Worm (Caenorhabditis elegans): ENCODE data around the gene F23B12.4.

The F23B12.4 gene

ce11 chrV:14476680-14477079 lies 35.7 kb downstream of the F23B12.4 start, which contains the start of gene clec-54:
clec-54 (plus strand) TSS chrV:14476903.
- TF ChIP-seq elt-2 (tag; optimal IDR thresholded peaks at IDR 0.05) (peak; percentile 52), ama-1 (optimal IDR thresholded peaks at IDR 0.05) (no peak), efl-1 (optimal IDR thresholded peaks at IDR 0.05) (no peak), efl-1 (GFP tag; optimal IDR thresholded peaks at IDR 0.05 in 1 of 2) (peak in 1 of 2 experiments; percentile 63)

- TF ChIP-seq elt-2 (tag; optimal IDR thresholded peaks at IDR 0.05): peak; percentile 40
- TF ChIP-seq ceh-90 (tag; optimal IDR thresholded peaks at IDR 0.05): no peak
These were observed 38.0 kb downstream of the F23B12.4 start, which contains the start of gene clec-55 for ce11 chrV:14478979-14479378. clec-55 (plus strand) TSS chrV:14479279.

ce11 chrV:14480533-14480932 lies 39.6 kb downstream of the F23B12.4 start:
- TF ChIP-seq alr-1 (tag; optimal IDR thresholded peaks at IDR 0.05; ENCODE audit: borderline replicate concordance) (no peak), dpl-1 (GFP tag; optimal IDR thresholded peaks at IDR 0.05) (no peak), swsn-7 (tag; optimal IDR thresholded peaks at IDR 0.05) (no peak)

- TF ChIP-seq vab-15 (tag; optimal IDR thresholded peaks at IDR 0.05): no peak
- no peak for TF ChIP-seq ztf-4 (tag; optimal IDR thresholded peaks at IDR 0.05)
- TF ChIP-seq C34B4.2 (tag; optimal IDR thresholded peaks at IDR 0.05): no peak
- no peak for TF ChIP-seq hlh-17 (GFP tag; optimal IDR thresholded peaks at IDR 0.05; ENCODE audit: borderline replicate concordance)
- TF ChIP-seq unc-62 (GFP tag; optimal IDR thresholded peaks at IDR 0.05): no peak
- TF ChIP-seq nhr-28 (tag; optimal IDR thresholded peaks at IDR 0.05): no peak
- TF ChIP-seq zip-4 (GFP tag; optimal IDR thresholded peaks at IDR 0.05): no peak
- no peak for TF ChIP-seq hpl-2 (GFP tag; optimal IDR thresholded peaks at IDR 0.05)
- TF ChIP-seq ceh-63 (GFP tag; optimal IDR thresholded peaks at IDR 0.05): no peak
- TF ChIP-seq elt-3 (tag; optimal IDR thresholded peaks at IDR 0.05): no peak
- no peak for TF ChIP-seq pag-3 (tag; optimal IDR thresholded peaks at IDR 0.05; ENCODE audit: borderline replicate concordance, insufficient read depth)
- no peak for TF ChIP-seq efl-3 (GFP tag; optimal IDR thresholded peaks at IDR 0.05)
- no peak for TF ChIP-seq aha-1 (tag; optimal IDR thresholded peaks at IDR 0.05)
- no peak for TF ChIP-seq nhr-237 (tag; optimal IDR thresholded peaks at IDR 0.05)
- no peak for TF ChIP-seq unc-86 (tag; optimal IDR thresholded peaks at IDR 0.05)
- TF ChIP-seq mef-2 (tag; optimal IDR thresholded peaks at IDR 0.05): no peak
- no peak for TF ChIP-seq F16B12.6 (tag; optimal IDR thresholded peaks at IDR 0.05)
- no peak for TF ChIP-seq jun-1 (tag; optimal IDR thresholded peaks at IDR 0.05)
- no peak for TF ChIP-seq nhr-19 (GFP tag; conservative IDR thresholded peaks at IDR 0.05)
These were observed 40.5 kb downstream of the F23B12.4 start, which contains the start of gene R02D5.7 for ce11 chrV:14481401-14481800. R02D5.7 (minus strand) TSS chrV:14481501.

- TF ChIP-seq unc-62 (GFP tag; optimal IDR thresholded peaks at IDR 0.05) (no peak), C34B4.2 (tag; optimal IDR thresholded peaks at IDR 0.05) (no peak), tbx-2 (tag; optimal IDR thresholded peaks at IDR 0.05) (no peak), hpl-2 (GFP tag; optimal IDR thresholded peaks at IDR 0.05) (no peak), ama-1 (optimal IDR thresholded peaks at IDR 0.05) (no peak), nhr-90 (tag; optimal IDR thresholded peaks at IDR 0.05; ENCODE audit: poor library complexity) (no peak), rnt-1 (tag; optimal IDR thresholded peaks at IDR 0.05) (no peak), ceh-88 (GFP tag; IDR thresholded peaks at IDR 0.05) (no peak), aly-2 (tag; optimal IDR thresholded peaks at IDR 0.05) (no peak), pax-3 (tag; optimal IDR thresholded peaks at IDR 0.05) (no peak), nhr-28 (tag; optimal IDR thresholded peaks at IDR 0.05) (no peak)
These were observed 41.0 kb downstream of the F23B12.4 start, which contains the start of gene R02D5.10 for ce11 chrV:14481987-14482386. R02D5.10 (plus strand) TSS chrV:14482287.
